In the genomic region with DNA sequence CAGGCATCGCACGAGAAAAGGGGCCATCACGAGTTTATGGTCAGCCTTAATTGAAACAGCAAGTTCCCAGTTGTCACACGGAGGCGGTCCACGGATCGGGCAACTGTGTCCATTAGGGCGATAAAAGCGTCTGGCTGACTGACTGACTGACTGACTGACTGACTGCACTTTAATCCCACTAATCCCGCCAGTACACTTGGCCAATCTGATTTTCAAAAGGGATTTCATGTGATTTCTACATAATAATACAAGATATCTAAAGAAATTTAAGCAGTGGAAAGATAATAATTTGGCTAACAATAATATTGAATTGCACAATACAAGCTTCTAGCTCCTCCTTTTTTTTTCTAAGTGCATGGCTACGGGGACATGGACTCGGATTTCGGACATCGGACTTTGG, we compare ENCODE assay signal across 4 fruit fly cellular contexts.
TF ChIP-seq lines count a peak whose summit lies in the region.

No protein-coding gene starts in this region.

- no peak for TF ChIP-seq CTCF in whole organism, embryonic (GFP tag; optimal IDR thresholded peaks at IDR 0.05; lab: Kevin White, UChicago)

TF ChIP-seq in whole organism, embryonic, 481 proteins besides CTCF, POLR2A, EP300 and RAD21 (continues in another document):
- TF ChIP-seq Chrac-16 (GFP tag; optimal IDR thresholded peaks at IDR 0.05; lab: Kevin White, UChicago) (no peak), CG17829 (tag; optimal IDR thresholded peaks at IDR 0.05; lab: Kevin White, UChicago) (no peak), pita (GFP tag; optimal IDR thresholded peaks at IDR 0.05; lab: Kevin White, UChicago) (no peak), CHES-1-like (GFP tag; optimal IDR thresholded peaks at IDR 0.05; lab: Kevin White, UChicago) (no peak), Neu2 (GFP tag; optimal IDR thresholded peaks at IDR 0.05; lab: Kevin White, UChicago; ENCODE audit: borderline replicate concordance) (no peak), CG18599 (GFP tag; optimal IDR thresholded peaks at IDR 0.05; lab: Kevin White, UChicago) (no peak), en (GFP tag; optimal IDR thresholded peaks at IDR 0.05; lab: Kevin White, UChicago) (no peak), kay (GFP tag; optimal IDR thresholded peaks at IDR 0.05; lab: Kevin White, UChicago) (no peak), CG1603 (tag; optimal IDR thresholded peaks at IDR 0.05; lab: Kevin White, UChicago) (peak; percentile 35), hbn (GFP tag; IDR thresholded peaks at IDR 0.05; lab: Robert Waterston, UW; ENCODE audit: partially characterized antibody) (no peak), CG18764 (GFP tag; optimal IDR thresholded peaks at IDR 0.05; lab: Kevin White, UChicago) (no peak), CG42726 (GFP tag; IDR thresholded peaks at IDR 0.05; lab: Robert Waterston, UW; ENCODE audit: partially characterized antibody) (no peak), CG6254 (GFP tag; optimal IDR thresholded peaks at IDR 0.05; lab: Kevin White, UChicago) (no peak), CG17328 (GFP tag; IDR thresholded peaks at IDR 0.05; lab: Robert Waterston, UW) (peak; percentile 24; the same call in 1 of the 2 replicates), otp (GFP tag; IDR thresholded peaks at IDR 0.05; lab: Robert Waterston, UW) (peak; percentile 36; the same call in 1 of the 3 replicates), fd96Cb (tag; optimal IDR thresholded peaks at IDR 0.05; lab: Kevin White, UChicago) (peak; percentile 3), emc (GFP tag; optimal IDR thresholded peaks at IDR 0.05; lab: Kevin White, UChicago) (no peak), E2f1 (GFP tag; IDR thresholded peaks at IDR 0.05; lab: Robert Waterston, UW) (no peak), Adf1 (GFP tag; IDR thresholded peaks at IDR 0.05; lab: Robert Waterston, UW) (no peak), trem (tag; optimal IDR thresholded peaks at IDR 0.05; lab: Kevin White, UChicago) (no peak), CG10959 (GFP tag; IDR thresholded peaks at IDR 0.05; lab: Robert Waterston, UW) (peak; percentile 6; the same call in 1 of the 2 replicates)

TF ChIP-seq in whole organism, prepupa, 60 proteins besides CTCF, POLR2A, EP300 and RAD21:
- peak; percentile 22 for TF ChIP-seq lz (GFP tag; optimal IDR thresholded peaks at IDR 0.05; lab: Kevin White, UChicago)
- peak; percentile 55 for TF ChIP-seq Eip78C (GFP tag; lab: Kevin White, UChicago)
- peak; percentile 22 for TF ChIP-seq CG11902 (GFP tag; optimal IDR thresholded peaks at IDR 0.05; lab: Kevin White, UChicago)
- no peak for TF ChIP-seq ss (GFP tag; optimal IDR thresholded peaks at IDR 0.05; lab: Kevin White, UChicago)
- TF ChIP-seq CG9139 (GFP tag; optimal IDR thresholded peaks at IDR 0.05; lab: Kevin White, UChicago), result no peak
- TF ChIP-seq dsx (GFP tag; optimal IDR thresholded peaks at IDR 0.05; lab: Kevin White, UChicago; ENCODE audit: poor library complexity, severe bottlenecking), result no peak
- no peak for TF ChIP-seq svp (GFP tag; lab: Kevin White, UChicago)
- peak; percentile 36 for TF ChIP-seq CG31627 (GFP tag; optimal IDR thresholded peaks at IDR 0.05; lab: Kevin White, UChicago)
- TF ChIP-seq pdm3 (GFP tag; optimal IDR thresholded peaks at IDR 0.05; lab: Kevin White, UChicago), result peak; percentile 20
- no peak for TF ChIP-seq CG8319 (GFP tag; optimal IDR thresholded peaks at IDR 0.05; lab: Kevin White, UChicago)
- TF ChIP-seq Met (GFP tag; optimal IDR thresholded peaks at IDR 0.05; lab: Kevin White, UChicago), result peak; percentile 24
- no peak for TF ChIP-seq CG10631 (GFP tag; optimal IDR thresholded peaks at IDR 0.05; lab: Kevin White, UChicago)
- TF ChIP-seq Eip75B (GFP tag; optimal IDR thresholded peaks at IDR 0.05; lab: Kevin White, UChicago), result no peak
- peak; percentile 38 for TF ChIP-seq Hr39 (GFP tag; optimal IDR thresholded peaks at IDR 0.05; lab: Kevin White, UChicago)
- peak; percentile 41; the same call in 1 of the 3 replicates for TF ChIP-seq CG6163 (GFP tag; IDR thresholded peaks at IDR 0.05; lab: Robert Waterston, UW)

TF ChIP-seq in whole organism, pupa, 21 proteins besides CTCF, POLR2A, EP300 and RAD21:
- no peak for TF ChIP-seq EcR (GFP tag; optimal IDR thresholded peaks at IDR 0.05; lab: Kevin White, UChicago)
- peak; percentile 12 for TF ChIP-seq CG9948 (tag; optimal IDR thresholded peaks at IDR 0.05; lab: Kevin White, UChicago)
- peak; percentile 21 for TF ChIP-seq CG8159 (tag; optimal IDR thresholded peaks at IDR 0.05; lab: Kevin White, UChicago)
- TF ChIP-seq CG15710 (tag; optimal IDR thresholded peaks at IDR 0.05; lab: Kevin White, UChicago), result peak; percentile 18
- no peak for TF ChIP-seq CG34367 (tag; optimal IDR thresholded peaks at IDR 0.05; lab: Kevin White, UChicago)

TF ChIP-seq in whole organism, wandering third instar larva, 38 proteins besides CTCF, POLR2A, EP300 and RAD21:
- TF ChIP-seq N (GFP tag; optimal IDR thresholded peaks at IDR 0.05; lab: Kevin White, UChicago), result no peak
- no peak for TF ChIP-seq dmrt93B (GFP tag; optimal IDR thresholded peaks at IDR 0.05; lab: Kevin White, UChicago)
- no peak for TF ChIP-seq Mio (GFP tag; optimal IDR thresholded peaks at IDR 0.05; lab: Kevin White, UChicago)
- TF ChIP-seq dl (GFP tag; optimal IDR thresholded peaks at IDR 0.05; lab: Kevin White, UChicago; ENCODE audit: insufficient read depth in 1 of 2, partially characterized antibody in 2 of 2), result no peak
- no peak for TF ChIP-seq Vsx2 (GFP tag; optimal IDR thresholded peaks at IDR 0.05; lab: Kevin White, UChicago; ENCODE audit: partially characterized antibody)
- peak; percentile 43 for TF ChIP-seq HLH106 (tag; optimal IDR thresholded peaks at IDR 0.05; lab: Kevin White, UChicago)
- no peak for TF ChIP-seq usp (GFP tag; optimal IDR thresholded peaks at IDR 0.05; lab: Kevin White, UChicago)
- no peak for TF ChIP-seq CG9705 (GFP tag; optimal IDR thresholded peaks at IDR 0.05; lab: Kevin White, UChicago)
- TF ChIP-seq Hnf4 (GFP tag; optimal IDR thresholded peaks at IDR 0.05; lab: Kevin White, UChicago), result peak; percentile 37
- TF ChIP-seq Hr83 (GFP tag; optimal IDR thresholded peaks at IDR 0.05; lab: Kevin White, UChicago; ENCODE audit: poor library complexity, severe bottlenecking), result no peak
- no peak for TF ChIP-seq woc (GFP tag; optimal IDR thresholded peaks at IDR 0.05; lab: Kevin White, UChicago)
- TF ChIP-seq Dif (GFP tag; optimal IDR thresholded peaks at IDR 0.05; lab: Kevin White, UChicago; ENCODE audit: partially characterized antibody), result no peak
- no peak for TF ChIP-seq GATAd (GFP tag; optimal IDR thresholded peaks at IDR 0.05; lab: Kevin White, UChicago)
- TF ChIP-seq h (GFP tag; optimal IDR thresholded peaks at IDR 0.05; lab: Kevin White, UChicago), result peak; percentile 37
- TF ChIP-seq foxo (GFP tag; optimal IDR thresholded peaks at IDR 0.05; lab: Kevin White, UChicago), result peak in 1 of 2 experiments; percentile 26

Comparison
In these comparisons a context has a peak if more than half of its experiments do, and no peak if none do; other contexts are left out.
1. Of the 7 proteins assayed by ChIP-seq in both whole organism, embryonic and whole organism, prepupa: peak only in whole organism, embryonic: none; only in whole organism, prepupa: Hr39; in both: none; in neither: 6.